Worm (Caenorhabditis elegans): ENCODE results near the gene ZC190.10.

ce11 chrV:8730991-8731390 is 34.9 kb upstream of the ZC190.10 start:
- no peak for TF ChIP-seq F16B12.6 (tag; optimal IDR thresholded peaks at IDR 0.05)
- no peak for TF ChIP-seq lin-13 (GFP tag; optimal IDR thresholded peaks at IDR 0.05)
- no peak for TF ChIP-seq nhr-12 (tag; optimal IDR thresholded peaks at IDR 0.05)
- TF ChIP-seq nhr-85 (tag): no peak
- no peak for TF ChIP-seq hlh-17 (GFP tag; optimal IDR thresholded peaks at IDR 0.05; ENCODE audit: borderline replicate concordance)
- no peak for TF ChIP-seq ama-1 (optimal IDR thresholded peaks at IDR 0.05)
- no peak for TF ChIP-seq snpc-4 (tag; optimal IDR thresholded peaks at IDR 0.05)
- TF ChIP-seq ztf-4 (tag; optimal IDR thresholded peaks at IDR 0.05): no peak
- no peak for TF ChIP-seq nhr-77 (tag; optimal IDR thresholded peaks at IDR 0.05)
- no peak for TF ChIP-seq dpl-1 (GFP tag; optimal IDR thresholded peaks at IDR 0.05)
- TF ChIP-seq unc-62 (GFP tag; optimal IDR thresholded peaks at IDR 0.05): no peak
